Worm (Caenorhabditis elegans) whole organism, late embryonic: ENCODE results near the gene lec-5.
"Not testable (repeated sequence)": the region's sequence is repeated elsewhere in the genome, so short reads cannot be mapped to it uniquely, and the experiment has no call there.

Experiments used
- C38D4.7 ChIP-seq: fragments of 200-800 bp; sonication (Bioruptor generic); optimal IDR thresholded peaks from 2 replicates; lab custom pipeline; 2018; ENCODE audit warnings: mild to moderate bottlenecking, missing genetic modification characterization, moderate library complexity, missing compliant biosample characterization
- F13H6.1 ChIP-seq: sonication (generic microtip); optimal IDR thresholded peaks from 2 replicates; lab custom pipeline; 2016; ENCODE audit warnings: missing genetic modification characterization, missing compliant biosample characterization
- K09A11.1 ChIP-seq: sonication (generic microtip); optimal IDR thresholded peaks from 2 replicates; lab custom pipeline; 2017; ENCODE audit warnings: antibody characterized with exemption, mild to moderate bottlenecking, missing genetic modification characterization, missing compliant biosample characterization; ENCODE audit not compliant: insufficient read depth
- T23F11.4 ChIP-seq: fragments of 200-800 bp; sonication (Bioruptor generic); optimal IDR thresholded peaks from 2 replicates; lab custom pipeline; 2018; ENCODE audit warnings: mild to moderate bottlenecking, missing genetic modification characterization, missing compliant biosample characterization
- Y22D7AL.16 ChIP-seq: sonication (generic microtip); optimal IDR thresholded peaks from 2 replicates; lab custom pipeline; 2016; ENCODE audit warnings: missing genetic modification characterization, missing compliant biosample characterization
- ama-1 ChIP-seq: fragments of 150-350 bp; optimal IDR thresholded peaks from 2 replicates; lab custom pipeline; 2014
- ceh-18 ChIP-seq: sonication (generic microtip); optimal IDR thresholded peaks from 2 replicates; lab custom pipeline; 2016; ENCODE audit warnings: missing genetic modification characterization, missing compliant biosample characterization
- ceh-19 ChIP-seq: fragments of 200-800 bp; sonication (Bioruptor generic); optimal IDR thresholded peaks from 2 replicates; lab custom pipeline; 2018; ENCODE audit warnings: mild to moderate bottlenecking, missing genetic modification characterization, missing compliant biosample characterization
- ceh-22 ChIP-seq: sonication (generic microtip); optimal IDR thresholded peaks from 2 replicates; lab custom pipeline; 2017; ENCODE audit warnings: missing biosample characterization, missing genetic modification characterization
- ceh-24 ChIP-seq: sonication (generic microtip); optimal IDR thresholded peaks from 2 replicates; lab custom pipeline; 2016; ENCODE audit warnings: mild to moderate bottlenecking, missing genetic modification characterization, missing compliant biosample characterization
- ceh-30 ChIP-seq: fragments of 150-350 bp; optimal IDR thresholded peaks from 2 replicates; lab custom pipeline; 2014; ENCODE audit warnings: missing biosample characterization, missing genetic modification characterization
- ceh-31 ChIP-seq: sonication (generic microtip); optimal IDR thresholded peaks from 2 replicates; lab custom pipeline; 2016; ENCODE audit warnings: missing genetic modification characterization, missing compliant biosample characterization
- ceh-45 ChIP-seq: fragments of 200-800 bp; sonication (Bioruptor generic); IDR thresholded peaks from 2 replicates; pipeline ENCODE4 v1.3.6; 2022; ENCODE audit warnings: missing genetic modification reagents, missing genetic modification characterization, missing compliant biosample characterization
- ceh-48 ChIP-seq: sonication (generic microtip); optimal IDR thresholded peaks from 2 replicates; lab custom pipeline; 2016; ENCODE audit warnings: missing genetic modification characterization, inconsistent platforms, missing compliant biosample characterization
- ceh-6 ChIP-seq: fragments of 200-800 bp; sonication (Bioruptor generic); optimal IDR thresholded peaks from 2 replicates; lab custom pipeline; 2018; ENCODE audit warnings: mild to moderate bottlenecking, missing genetic modification characterization, missing compliant biosample characterization
- che-1 ChIP-seq: sonication (generic microtip); optimal IDR thresholded peaks from 2 replicates; lab custom pipeline; 2016; ENCODE audit warnings: mild to moderate bottlenecking, missing genetic modification characterization, missing compliant biosample characterization
- dmd-4 ChIP-seq: sonication (generic microtip); optimal IDR thresholded peaks from 2 replicates; lab custom pipeline; 2016; ENCODE audit warnings: borderline replicate concordance, missing genetic modification characterization, missing compliant biosample characterization
- dve-1 ChIP-seq: sonication (generic microtip); optimal IDR thresholded peaks from 2 replicates; lab custom pipeline; 2017; ENCODE audit warnings: antibody characterized with exemption, mild to moderate bottlenecking, missing genetic modification characterization, missing compliant biosample characterization
- elt-4 ChIP-seq: sonication (generic microtip); optimal IDR thresholded peaks from 2 replicates; lab custom pipeline; 2016; ENCODE audit warnings: missing genetic modification characterization, missing compliant biosample characterization
- fax-1 ChIP-seq: sonication (generic microtip); optimal IDR thresholded peaks from 2 replicates; lab custom pipeline; 2016; ENCODE audit warnings: missing genotype, missing genetic modification characterization, missing compliant biosample characterization
- fkh-10 ChIP-seq: fragments of 150-350 bp; optimal IDR thresholded peaks from 2 replicates; lab custom pipeline; 2014; ENCODE audit warnings: missing biosample characterization, missing genetic modification reagents, missing genetic modification characterization
- fkh-6 ChIP-seq: sonication (generic microtip); optimal IDR thresholded peaks from 2 replicates; lab custom pipeline; 2016; ENCODE audit warnings: missing genetic modification characterization, missing compliant biosample characterization
- gmeb-2 ChIP-seq: sonication (generic microtip); optimal IDR thresholded peaks from 2 replicates; lab custom pipeline; 2016; ENCODE audit warnings: missing genetic modification characterization, inconsistent platforms, missing compliant biosample characterization
- hlh-6 ChIP-seq: sonication (generic microtip); optimal IDR thresholded peaks from 2 replicates; lab custom pipeline; 2016; ENCODE audit warnings: missing genotype, missing genetic modification characterization, missing compliant biosample characterization
- hlh-8 ChIP-seq: sonication (generic microtip); optimal IDR thresholded peaks from 2 replicates; lab custom pipeline; 2016; ENCODE audit warnings: missing genotype, missing genetic modification characterization, missing compliant biosample characterization
- npax-4 ChIP-seq: sonication (generic microtip); optimal IDR thresholded peaks from 2 replicates; lab custom pipeline; 2016; ENCODE audit warnings: missing genetic modification characterization, missing compliant biosample characterization
- odd-2 ChIP-seq: sonication (generic microtip); optimal IDR thresholded peaks from 2 replicates; lab custom pipeline; 2017; ENCODE audit warnings: antibody characterized with exemption, mild to moderate bottlenecking, missing genetic modification characterization, missing compliant biosample characterization
- pag-3 ChIP-seq: sonication (generic microtip); optimal IDR thresholded peaks from 2 replicates; lab custom pipeline; 2016; ENCODE audit warnings: missing compliant biosample characterization, missing genetic modification characterization, borderline replicate concordance
- pax-1 ChIP-seq: fragments of 150-350 bp; optimal IDR thresholded peaks from 2 replicates; lab custom pipeline; 2014; ENCODE audit warnings: missing biosample characterization, missing genetic modification characterization
- pha-2 ChIP-seq: sonication (generic microtip); optimal IDR thresholded peaks from 2 replicates; lab custom pipeline; 2017; ENCODE audit warnings: mild to moderate bottlenecking, missing genetic modification characterization, missing compliant biosample characterization
- ref-2 ChIP-seq: sonication (generic microtip); optimal IDR thresholded peaks from 2 replicates; lab custom pipeline; 2016; ENCODE audit warnings: missing genetic modification characterization, missing compliant biosample characterization
- syd-9 ChIP-seq: sonication (generic microtip); optimal IDR thresholded peaks from 2 replicates; lab custom pipeline; 2016; ENCODE audit warnings: mild to moderate bottlenecking, missing genetic modification characterization, moderate library complexity, missing compliant biosample characterization
- tbx-2 ChIP-seq: sonication (generic microtip); optimal IDR thresholded peaks from 2 replicates; lab custom pipeline; 2016; ENCODE audit warnings: missing genetic modification characterization, missing compliant biosample characterization
- tbx-7 ChIP-seq: sonication (generic microtip); optimal IDR thresholded peaks from 2 replicates; lab custom pipeline; 2016; ENCODE audit warnings: missing genotype, missing genetic modification characterization, missing compliant biosample characterization
- unc-55 ChIP-seq: sonication (generic microtip); optimal IDR thresholded peaks from 2 replicates; lab custom pipeline; 2017; ENCODE audit warnings: missing biosample characterization, missing genetic modification reagents, missing genetic modification characterization
- zip-5 ChIP-seq: sonication (generic microtip); optimal IDR thresholded peaks from 2 replicates; lab custom pipeline; 2016; ENCODE audit warnings: missing genetic modification characterization, missing compliant biosample characterization
- ztf-16 ChIP-seq: sonication (generic microtip); optimal IDR thresholded peaks from 2 replicates; lab custom pipeline; 2017; ENCODE audit warnings: missing genetic modification characterization, missing compliant biosample characterization

Gene lec-5

ce11 chrII:5816346-5816745 lies 24.6 kb downstream of the lec-5 start, which contains the start of gene ZK1248.20:
TSS of gene ZK1248.20 (plus strand) at chrII:5816646.
- TF ChIP-seq ceh-48 (tag; lab: Kevin White, UChicago) = no peak
- no peak for TF ChIP-seq ceh-22
- no peak for TF ChIP-seq odd-2 (tag; lab: Kevin White, UChicago)
- TF ChIP-seq che-1 (tag; lab: Kevin White, UChicago) = no peak
- no peak for TF ChIP-seq T23F11.4 (GFP tag; lab: Kevin White, UChicago)
- no peak for TF ChIP-seq gmeb-2 (tag; lab: Kevin White, UChicago)
- no peak for TF ChIP-seq pha-2 (tag; lab: Kevin White, UChicago)
- no peak for TF ChIP-seq hlh-6
- no peak for TF ChIP-seq zip-5
- TF ChIP-seq ceh-30 (tag; lab: Kevin White, UChicago) = no peak
- no peak for TF ChIP-seq ceh-45 (GFP tag; lab: Robert Waterston, UW)
- no peak for TF ChIP-seq unc-55 (GFP tag; lab: Kevin White, UChicago)
- TF ChIP-seq tbx-7 (tag; lab: Kevin White, UChicago) = no peak
- no peak for TF ChIP-seq ceh-24 (tag; lab: Kevin White, UChicago)
- no peak for TF ChIP-seq pax-1 (tag; lab: Kevin White, UChicago)
- no peak for TF ChIP-seq fax-1 (tag; lab: Kevin White, UChicago)
- no peak for TF ChIP-seq tbx-2
- no peak for TF ChIP-seq dve-1 (tag; lab: Kevin White, UChicago)

ce11 chrII:5815382-5815781 lies 25.5 kb downstream of the lec-5 start, which contains the start of gene wago-5:
TSS of gene wago-5 (minus strand) at chrII:5815482.
- not testable (repeated sequence) for TF ChIP-seq T23F11.4 (GFP tag; lab: Kevin White, UChicago); hlh-6; gmeb-2 (tag; lab: Kevin White, UChicago)

ce11 chrII:5810230-5810629 lies 30.7 kb downstream of the lec-5 start, which contains the start of the genes msp-64 and ZK1248.5:
TSS of gene msp-64 (minus strand) at chrII:5810330.
TSS of gene ZK1248.5 (plus strand) at chrII:5810514.
- TF ChIP-seq pax-1 (tag; lab: Kevin White, UChicago) (no peak), C38D4.7 (GFP tag; lab: Kevin White, UChicago) (no peak), pag-3 (tag; lab: Kevin White, UChicago) (no peak), ceh-31 (tag; lab: Kevin White, UChicago) (no peak), ama-1 (lab: Kevin White, UChicago) (no peak), npax-4 (tag; lab: Kevin White, UChicago) (no peak), fkh-10 (GFP tag; lab: Kevin White, UChicago) (no peak)

ce11 chrII:5806563-5806962 lies 34.3 kb downstream of the lec-5 start:
- no peak for TF ChIP-seq T23F11.4 (GFP tag; lab: Kevin White, UChicago)
- TF ChIP-seq ceh-6 (GFP tag; lab: Kevin White, UChicago) = no peak
- TF ChIP-seq fkh-6 = no peak
- no peak for TF ChIP-seq pag-3 (tag; lab: Kevin White, UChicago)
- no peak for TF ChIP-seq syd-9 (tag; lab: Kevin White, UChicago)
- TF ChIP-seq ztf-16 (tag; lab: Kevin White, UChicago) = no peak
- no peak for TF ChIP-seq Y22D7AL.16
- no peak for TF ChIP-seq dmd-4 (tag; lab: Kevin White, UChicago)
- no peak for TF ChIP-seq fkh-10 (GFP tag; lab: Kevin White, UChicago)
- TF ChIP-seq F13H6.1 (tag; lab: Kevin White, UChicago) = no peak

- no peak for TF ChIP-seq ceh-19 (GFP tag; lab: Kevin White, UChicago)
- TF ChIP-seq ref-2 (tag; lab: Kevin White, UChicago) = no peak
- TF ChIP-seq elt-4 (tag; lab: Kevin White, UChicago) = no peak
- TF ChIP-seq hlh-8 (tag; lab: Kevin White, UChicago) = no peak
- no peak for TF ChIP-seq npax-4 (tag; lab: Kevin White, UChicago)
- TF ChIP-seq ceh-18 = no peak
- TF ChIP-seq K09A11.1 = no peak
- no peak for TF ChIP-seq fkh-10 (GFP tag; lab: Kevin White, UChicago)
- TF ChIP-seq syd-9 (tag; lab: Kevin White, UChicago) = no peak
Observed at ce11 chrII:5805303-5805702, 35.6 kb downstream of the lec-5 start, which contains the start of gene K05F1.10. TSS of gene K05F1.10 (minus strand) at chrII:5805473.
